Worm (Caenorhabditis elegans): ENCODE measurements around the gene bre-3.

The bre-3 gene

ce11 chrIII:9462785-9463467 is 22.3 kb downstream of the bre-3 start (continued):
- TF ChIP-seq ztf-18 (tag; optimal IDR thresholded peaks at IDR 0.05) (no peak), Y67H2A.10 (GFP tag; conservative IDR thresholded peaks at IDR 0.05) (no peak), Y95B8A.8 (GFP tag; IDR thresholded peaks at IDR 0.05) (peak; percentile 75), mxl-1 (tag; optimal IDR thresholded peaks at IDR 0.05) (no peak), nhr-179 (tag; optimal IDR thresholded peaks at IDR 0.05) (no peak), Y79H2A.3 (GFP tag; conservative IDR thresholded peaks at IDR 0.05) (no peak), let-526 (GFP tag; IDR thresholded peaks at IDR 0.05) (no peak)

ce11 chrIII:9461894-9462784 is 23.1 kb downstream of the bre-3 start:
- TF ChIP-seq fkh-3 (tag; optimal IDR thresholded peaks at IDR 0.05) (no peak), ceh-100 (GFP tag; IDR thresholded peaks at IDR 0.05) (peak; percentile 16; the same call in 1 of the 2 replicates), ceh-91 (GFP tag; IDR thresholded peaks at IDR 0.05) (no peak), nfya-2 (GFP tag; IDR thresholded peaks at IDR 0.05) (no peak), attf-3 (GFP tag; conservative IDR thresholded peaks at IDR 0.05) (no peak), chd-7 (tag; optimal IDR thresholded peaks at IDR 0.05) (no peak), lin-26 (GFP tag; IDR thresholded peaks at IDR 0.05) (peak; percentile 72; the same call in 1 of the 2 replicates), let-607 (tag; optimal IDR thresholded peaks at IDR 0.05) (no peak), F49E8.2 (tag; optimal IDR thresholded peaks at IDR 0.05; ENCODE audit: insufficient read depth) (no peak), sdz-38 (tag; optimal IDR thresholded peaks at IDR 0.05) (no peak), T26A5.8 (tag; optimal IDR thresholded peaks at IDR 0.05) (no peak), madf-6 (GFP tag; IDR thresholded peaks at IDR 0.05) (no peak), F57C9.4 (tag; optimal IDR thresholded peaks at IDR 0.05) (no peak), hlh-26 (GFP tag; conservative IDR thresholded peaks at IDR 0.05) (no peak), Y56A3A.18 (GFP tag; IDR thresholded peaks at IDR 0.05) (no peak), F37B4.10 (GFP tag; IDR thresholded peaks at IDR 0.05) (no peak), Y95B8A.8 (GFP tag; IDR thresholded peaks at IDR 0.05) (no peak), ceh-27 (GFP tag; optimal IDR thresholded peaks at IDR 0.05) (no peak), F33H1.4 (GFP tag; IDR thresholded peaks at IDR 0.05) (no peak), nhr-179 (tag; optimal IDR thresholded peaks at IDR 0.05) (no peak), cebp-1 (GFP tag; IDR thresholded peaks at IDR 0.05) (no peak), cebp-1 (tag; optimal IDR thresholded peaks at IDR 0.05) (no peak), mel-28 (tag; optimal IDR thresholded peaks at IDR 0.05; ENCODE audit: borderline replicate concordance) (no peak), ztf-6 (GFP tag; IDR thresholded peaks at IDR 0.05) (no peak), Y53F4B.3 (GFP tag; IDR thresholded peaks at IDR 0.05) (no peak), snpc-4 (GFP tag; optimal IDR thresholded peaks at IDR 0.05) (no peak), snpc-4 (tag; optimal IDR thresholded peaks at IDR 0.05) (no peak), lin-35 (GFP tag; optimal IDR thresholded peaks at IDR 0.05) (no peak), lsl-1 (GFP tag; optimal IDR thresholded peaks at IDR 0.05) (peak; percentile 17), rec-8 (tag; optimal IDR thresholded peaks at IDR 0.05) (peak in 1 of 2 experiments; percentile 44), aptf-2 (GFP tag; conservative IDR thresholded peaks at IDR 0.05) (no peak), C06A6.2 (GFP tag; conservative IDR thresholded peaks at IDR 0.05) (no peak), aptf-3 (GFP tag; IDR thresholded peaks at IDR 0.05) (0 out of 2 replicates have a peak, but pooled peaks have one; percentile 47), ztf-28 (GFP tag; IDR thresholded peaks at IDR 0.05) (0 out of 2 replicates have a peak, but pooled peaks have one; percentile 5), ztf-18 (tag; optimal IDR thresholded peaks at IDR 0.05) (peak; percentile 24), zfh-2 (GFP tag; conservative IDR thresholded peaks at IDR 0.05) (peak; percentile 59), C17E4.6 (GFP tag; IDR thresholded peaks at IDR 0.05) (no peak), egl-18 (GFP tag; IDR thresholded peaks at IDR 0.05) (no peak), lir-1 (GFP tag; conservative IDR thresholded peaks at IDR 0.05) (no peak), F39B2.1 (GFP tag; IDR thresholded peaks at IDR 0.05) (no peak)
